Worm (Caenorhabditis elegans) whole organism, L2 larva: ENCODE data around the gene F23D12.3.

ENCODE experiments used
- C34F6.9 ChIP-seq: fragments of 150-350 bp; optimal IDR thresholded peaks from 2 replicates; lab custom pipeline; 2014; ENCODE audit warnings: missing biosample characterization, missing genetic modification characterization
- F13H6.1 ChIP-seq: sonication (generic microtip); optimal IDR thresholded peaks from 2 replicates; lab custom pipeline; 2016; ENCODE audit warnings: missing genetic modification characterization, missing compliant biosample characterization
- R02D3.7 ChIP-seq: fragments of 150-350 bp; optimal IDR thresholded peaks from 2 replicates; lab custom pipeline; 2014; ENCODE audit warnings: missing biosample characterization, missing genetic modification characterization
- Y55F3AM.14 ChIP-seq: fragments of 200-800 bp; sonication (Bioruptor generic); optimal IDR thresholded peaks from 2 replicates; lab custom pipeline; 2018; ENCODE audit warnings: mild to moderate bottlenecking, missing genetic modification characterization, missing compliant biosample characterization
- ZK546.5 ChIP-seq: sonication (generic microtip); optimal IDR thresholded peaks from 2 replicates; lab custom pipeline; 2017; ENCODE audit warnings: missing biosample characterization, missing genetic modification characterization
- alr-1 ChIP-seq: fragments of 150-350 bp; optimal IDR thresholded peaks from 2 replicates; lab custom pipeline; 2014; ENCODE audit warnings: missing biosample characterization, missing genetic modification characterization
- ama-1 ChIP-seq: fragments of 150-350 bp; optimal IDR thresholded peaks from 2 replicates; lab custom pipeline; 2018; ENCODE audit warnings: inconsistent platforms
- blmp-1 ChIP-seq: sonication (generic microtip); optimal IDR thresholded peaks from 2 replicates; lab custom pipeline; 2017; ENCODE audit warnings: missing genetic modification characterization, mild to moderate bottlenecking, missing compliant biosample characterization, antibody characterized with exemption, moderate library complexity; ENCODE audit not compliant: insufficient read depth
- ceh-16 ChIP-seq: fragments of 150-350 bp; optimal IDR thresholded peaks from 2 replicates; lab custom pipeline; 2014; ENCODE audit warnings: missing biosample characterization, missing genetic modification characterization
- ceh-82 ChIP-seq: fragments of 150-350 bp; optimal IDR thresholded peaks from 2 replicates; lab custom pipeline; 2014; ENCODE audit warnings: missing biosample characterization, missing genetic modification characterization
- crh-2 ChIP-seq: sonication (generic microtip); optimal IDR thresholded peaks from 2 replicates; lab custom pipeline; 2017; ENCODE audit warnings: missing biosample characterization, missing genetic modification characterization
- dmd-4 ChIP-seq: sonication (generic microtip); optimal IDR thresholded peaks from 2 replicates; lab custom pipeline; 2017; ENCODE audit warnings: missing biosample characterization, missing genetic modification characterization
- egl-27 ChIP-seq: sonication (generic microtip); optimal IDR thresholded peaks from 3 replicates; lab custom pipeline; 2017; ENCODE audit warnings: missing biosample characterization, missing genetic modification reagents, missing genetic modification characterization
- elt-1 ChIP-seq: fragments of 150-350 bp; optimal IDR thresholded peaks from 2 replicates; lab custom pipeline; 2014; ENCODE audit warnings: missing biosample characterization, missing genetic modification characterization
- elt-3 ChIP-seq: sonication (generic microtip); optimal IDR thresholded peaks from 2 replicates; lab custom pipeline; 2017; ENCODE audit warnings: missing biosample characterization, missing genetic modification characterization
- fos-1 ChIP-seq: fragments of 150-350 bp; optimal IDR thresholded peaks from 2 replicates; lab custom pipeline; 2014; ENCODE audit warnings: missing biosample characterization, missing genetic modification characterization
- gmeb-1 ChIP-seq: fragments of 150-350 bp; optimal IDR thresholded peaks from 2 replicates; lab custom pipeline; 2014; ENCODE audit warnings: missing biosample characterization, missing genetic modification characterization
- lin-13 ChIP-seq: fragments of 150-350 bp; optimal IDR thresholded peaks from 2 replicates; lab custom pipeline; 2014; ENCODE audit warnings: missing biosample characterization, missing genetic modification reagents, missing genetic modification characterization
- lin-39 ChIP-seq: fragments of 150-350 bp; optimal IDR thresholded peaks from 2 replicates; lab custom pipeline; 2014; ENCODE audit warnings: missing biosample characterization, missing genetic modification reagents, missing genetic modification characterization
- lsy-2 ChIP-seq, 2 experiments: fragments of 150-350 bp in 1 of 2; sonication (generic microtip) in 1 of 2; optimal IDR thresholded peaks; 2 replicates each; lab custom pipeline; 2014 to 2017; ENCODE audit warnings: missing biosample characterization in 2 of 2, missing genetic modification characterization in 2 of 2
- mab-5 ChIP-seq: fragments of 150-350 bp; optimal IDR thresholded peaks from 2 replicates; lab custom pipeline; 2014; ENCODE audit warnings: missing biosample characterization, missing genetic modification characterization
- mbf-1 ChIP-seq: sonication (generic microtip); optimal IDR thresholded peaks from 2 replicates; lab custom pipeline; 2017; ENCODE audit warnings: missing biosample characterization, missing genetic modification characterization
- mdl-1 ChIP-seq, 2 experiments: fragments of 150-350 bp in 1 of 2; sonication (generic microtip) in 1 of 2; optimal IDR thresholded peaks; 2 replicates each; lab custom pipeline; 2017; ENCODE audit warnings: missing biosample characterization in 2 of 2, missing genetic modification characterization in 2 of 2
- nhr-10 ChIP-seq: sonication (generic microtip); optimal IDR thresholded peaks from 2 replicates; lab custom pipeline; 2017; ENCODE audit warnings: missing biosample characterization, missing genetic modification characterization
- nhr-11 ChIP-seq: fragments of 150-350 bp; optimal IDR thresholded peaks from 2 replicates; lab custom pipeline; 2014; ENCODE audit warnings: missing biosample characterization, missing genetic modification characterization
- nhr-12 ChIP-seq: fragments of 150-350 bp; optimal IDR thresholded peaks from 2 replicates; lab custom pipeline; 2014; ENCODE audit warnings: missing biosample characterization, missing genetic modification characterization
- nhr-129 ChIP-seq: fragments of 150-350 bp; optimal IDR thresholded peaks from 2 replicates; lab custom pipeline; 2014; ENCODE audit warnings: missing biosample characterization, missing genetic modification characterization
- nhr-21 ChIP-seq: fragments of 150-350 bp; optimal IDR thresholded peaks from 2 replicates; lab custom pipeline; 2014; ENCODE audit warnings: missing biosample characterization, missing genetic modification characterization
- nhr-237 ChIP-seq: fragments of 150-350 bp; optimal IDR thresholded peaks from 2 replicates; lab custom pipeline; 2014; ENCODE audit warnings: missing biosample characterization, missing genetic modification characterization
- nhr-25 ChIP-seq: fragments of 150-350 bp; sonication (generic microtip); optimal IDR thresholded peaks from 3 replicates; lab custom pipeline; 2014; ENCODE audit warnings: missing biosample characterization, missing genetic modification characterization
- nhr-6 ChIP-seq: fragments of 150-350 bp; optimal IDR thresholded peaks from 2 replicates; lab custom pipeline; 2014; ENCODE audit warnings: missing biosample characterization, missing genetic modification characterization
- nhr-77 ChIP-seq: fragments of 150-350 bp; optimal IDR thresholded peaks from 2 replicates; lab custom pipeline; 2014; ENCODE audit warnings: missing biosample characterization, missing genetic modification characterization
- peb-1 ChIP-seq: fragments of 150-350 bp; optimal IDR thresholded peaks from 2 replicates; lab custom pipeline; 2014; ENCODE audit warnings: missing biosample characterization, missing genetic modification characterization
- sem-4 ChIP-seq: fragments of 150-350 bp; optimal IDR thresholded peaks from 2 replicates; lab custom pipeline; 2014; ENCODE audit warnings: missing biosample characterization, missing genetic modification reagents, missing genetic modification characterization
- skn-1 ChIP-seq: sonication (generic microtip); optimal IDR thresholded peaks from 2 replicates; lab custom pipeline; 2017; ENCODE audit warnings: missing biosample characterization, missing genetic modification characterization
- sma-3 ChIP-seq: sonication (generic microtip); optimal IDR thresholded peaks from 2 replicates; lab custom pipeline; 2016; ENCODE audit warnings: missing genetic modification reagents, missing genetic modification characterization, missing compliant biosample characterization
- sma-9 ChIP-seq, 2 experiments: fragments of 150-350 bp in 1 of 2; sonication (generic microtip) in 1 of 2; optimal IDR thresholded peaks; 2 replicates each; lab custom pipeline; 2014 to 2016; ENCODE audit warnings: missing genetic modification characterization in 2 of 2, mild to moderate bottlenecking in 1 of 2, missing biosample characterization in 1 of 2, missing compliant biosample characterization in 1 of 2, missing genetic modification reagents in 1 of 2, moderate library complexity in 1 of 2
- snpc-4 ChIP-seq: fragments of 150-350 bp; optimal IDR thresholded peaks from 2 replicates; lab custom pipeline; 2014; ENCODE audit warnings: missing biosample characterization, missing genetic modification characterization
- unc-39 ChIP-seq: fragments of 150-350 bp; optimal IDR thresholded peaks from 2 replicates; lab custom pipeline; 2014; ENCODE audit warnings: missing biosample characterization, missing genetic modification characterization
- unc-55 ChIP-seq: fragments of 150-350 bp; sonication (generic microtip); optimal IDR thresholded peaks from 3 replicates; lab custom pipeline; 2014; ENCODE audit warnings: missing biosample characterization, missing genetic modification reagents, missing genetic modification characterization
- unc-62 ChIP-seq: fragments of 150-350 bp; optimal IDR thresholded peaks from 2 replicates; lab custom pipeline; 2014; ENCODE audit warnings: missing biosample characterization, missing genetic modification reagents, missing genetic modification characterization
- zag-1 ChIP-seq: fragments of 150-350 bp; optimal IDR thresholded peaks from 2 replicates; lab custom pipeline; 2014; ENCODE audit warnings: missing biosample characterization, missing genetic modification characterization
- ztf-1 ChIP-seq: fragments of 200-800 bp; sonication (Bioruptor generic); conservative IDR thresholded peaks from 2 replicates; pipeline ENCODE4 v1.3.6; 2022; ENCODE audit warnings: missing genetic modification characterization, missing compliant biosample characterization
- ztf-11 ChIP-seq: sonication (generic microtip); optimal IDR thresholded peaks from 2 replicates; lab custom pipeline; 2017; ENCODE audit warnings: missing biosample characterization, missing genetic modification characterization
- ztf-4 ChIP-seq: fragments of 150-350 bp; optimal IDR thresholded peaks from 2 replicates; lab custom pipeline; 2014; ENCODE audit warnings: missing biosample characterization, missing genetic modification characterization

Gene F23D12.3

ce11 chrX:14476625-14477257 lies 34.3 kb downstream of the F23D12.3 start:
- TF ChIP-seq nhr-21, result peak; percentile 53
- peak; percentile 59 for TF ChIP-seq gmeb-1 (tag; lab: Kevin White, UChicago)
- TF ChIP-seq lsy-2 (tag; optimal IDR thresholded peaks at IDR 0.05; lab: Kevin White, UChicago), result peak in 1 of 2 experiments; percentile 31
- TF ChIP-seq snpc-4 (tag; lab: Kevin White, UChicago), result peak; percentile 98
- TF ChIP-seq ama-1 (lab: Kevin White, UChicago), result no peak
- peak; percentile 100 for TF ChIP-seq nhr-129 (tag; lab: Kevin White, UChicago)
- TF ChIP-seq lin-13 (GFP tag; lab: Kevin White, UChicago), result peak; percentile 31
- peak; percentile 37 for TF ChIP-seq crh-2 (tag; lab: Kevin White, UChicago)
- TF ChIP-seq fos-1 (tag; lab: Kevin White, UChicago), result peak; percentile 26
- no peak for TF ChIP-seq ZK546.5 (tag; lab: Kevin White, UChicago)
- TF ChIP-seq nhr-10, result peak; percentile 41
- TF ChIP-seq sma-3 (GFP tag; lab: Kevin White, UChicago), result peak; percentile 89
- no peak for TF ChIP-seq dmd-4 (tag; lab: Kevin White, UChicago)
- no peak for TF ChIP-seq blmp-1 (tag; lab: Kevin White, UChicago)
- TF ChIP-seq sma-9 (GFP tag; optimal IDR thresholded peaks at IDR 0.05; lab: Kevin White, UChicago), result peak; percentile 75
- no peak for TF ChIP-seq sma-9 (tag; optimal IDR thresholded peaks at IDR 0.05; lab: Kevin White, UChicago)
- TF ChIP-seq F13H6.1, result peak; percentile 40
- TF ChIP-seq mdl-1 (tag; optimal IDR thresholded peaks at IDR 0.05; lab: Kevin White, UChicago), result no peak
- TF ChIP-seq ceh-82 (tag; lab: Kevin White, UChicago), result no peak
- peak; percentile 26 for TF ChIP-seq egl-27 (tag; lab: Kevin White, UChicago)

ce11 chrX:14477338-14477737 lies 34.9 kb downstream of the F23D12.3 start:
- no peak for TF ChIP-seq crh-2 (tag; lab: Kevin White, UChicago)
- peak; percentile 93 for TF ChIP-seq snpc-4 (tag; lab: Kevin White, UChicago)
- peak; percentile 17 for TF ChIP-seq sma-3 (GFP tag; lab: Kevin White, UChicago)

- TF ChIP-seq ceh-16 (no peak), nhr-12 (tag; lab: Kevin White, UChicago) (no peak), sma-9 (GFP tag; optimal IDR thresholded peaks at IDR 0.05; lab: Kevin White, UChicago) (peak; percentile 65), sma-9 (tag; optimal IDR thresholded peaks at IDR 0.05; lab: Kevin White, UChicago) (no peak), unc-39 (no peak), ama-1 (lab: Kevin White, UChicago) (no peak), nhr-21 (peak; percentile 20), ztf-4 (tag; lab: Kevin White, UChicago) (no peak), sem-4 (tag; lab: Kevin White, UChicago) (no peak), snpc-4 (tag; lab: Kevin White, UChicago) (peak; percentile 98), unc-62 (GFP tag; lab: Kevin White, UChicago) (no peak), alr-1 (tag; lab: Kevin White, UChicago) (no peak), unc-55 (GFP tag; lab: Kevin White, UChicago) (peak; percentile 88), lsy-2 (tag; optimal IDR thresholded peaks at IDR 0.05; lab: Kevin White, UChicago) (peak; percentile 28 to 54), Y55F3AM.14 (GFP tag; lab: Kevin White, UChicago) (no peak), C34F6.9 (tag; lab: Kevin White, UChicago) (peak; percentile 49), blmp-1 (tag; lab: Kevin White, UChicago) (no peak), dmd-4 (tag; lab: Kevin White, UChicago) (no peak), R02D3.7 (no peak), ztf-11 (tag; lab: Kevin White, UChicago) (no peak), nhr-129 (tag; lab: Kevin White, UChicago) (no peak), lin-13 (GFP tag; lab: Kevin White, UChicago) (peak; percentile 4), zag-1 (no peak), nhr-237 (tag; lab: Kevin White, UChicago) (no peak), ceh-82 (tag; lab: Kevin White, UChicago) (no peak), nhr-6 (tag; lab: Kevin White, UChicago) (peak; percentile 55), crh-2 (tag; lab: Kevin White, UChicago) (no peak), mab-5 (tag; lab: Kevin White, UChicago) (no peak), F13H6.1 (no peak), sma-3 (GFP tag; lab: Kevin White, UChicago) (no peak), mdl-1 (tag; optimal IDR thresholded peaks at IDR 0.05; lab: Kevin White, UChicago) (no peak), nhr-10 (no peak), mbf-1 (no peak), skn-1 (tag; lab: Kevin White, UChicago) (no peak), nhr-25 (tag; lab: Kevin White, UChicago) (no peak), ztf-1 (GFP tag; lab: Robert Waterston, UW) (no peak), ZK546.5 (tag; lab: Kevin White, UChicago) (no peak), egl-27 (tag; lab: Kevin White, UChicago) (no peak), nhr-11 (no peak), gmeb-1 (tag; lab: Kevin White, UChicago) (no peak), elt-1 (no peak), nhr-77 (tag; lab: Kevin White, UChicago) (no peak), lin-39 (no peak), fos-1 (tag; lab: Kevin White, UChicago) (no peak), elt-3 (tag; lab: Kevin White, UChicago) (no peak), peb-1 (tag; lab: Kevin White, UChicago) (no peak)
Observed at ce11 chrX:14478193-14478592, 35.8 kb downstream of the F23D12.3 start.
